Fruit fly (Drosophila melanogaster) whole organism, embryonic: Measurements from ENCODE around the gene CG31467.
A peak's percentile ranks its signal among the peaks of the same experiment; 100 is the strongest.

ENCODE experiments used
- Abd-B ChIP-seq: fragments of 200-800 bp; sonication (Bioruptor generic); optimal IDR thresholded peaks from 2 replicates; lab custom pipeline; 2018; ENCODE audit warnings: missing biosample characterization, mild to moderate bottlenecking, missing genetic modification characterization, moderate library complexity
- Atf3 ChIP-seq: fragments of 200-800 bp; sonication (Bioruptor generic); optimal IDR thresholded peaks from 3 replicates; lab custom pipeline; 2016; ENCODE audit warnings: missing biosample characterization, missing genetic modification characterization
- Awh ChIP-seq: fragments of 200-800 bp; sonication (Bioruptor generic); IDR thresholded peaks from 2 replicates; pipeline ENCODE4, ENCODE4 v1.3.6; 2022; ENCODE audit warnings: missing biosample characterization, missing genetic modification characterization
- BEAF-32 ChIP-seq: fragments of 200-800 bp; sonication (Bioruptor generic); optimal IDR thresholded peaks from 3 replicates; lab custom pipeline; 2017; ENCODE audit warnings: missing biosample characterization, missing genetic modification characterization, mild to moderate bottlenecking, moderate library complexity, missing genetic modification reagents
- CG11093 ChIP-seq: fragments of 200-800 bp; sonication (Bioruptor generic); IDR thresholded peaks from 3 replicates; pipeline ENCODE4 v1.3.6; 2022; ENCODE audit warnings: missing biosample characterization, missing genetic modification characterization
- CG11456 ChIP-seq: fragments of 200-800 bp; sonication (Bioruptor generic); IDR thresholded peaks from 3 replicates; pipeline ENCODE4 v1.3.6; 2022; ENCODE audit warnings: missing biosample characterization, missing genetic modification characterization
- CG12299 ChIP-seq: fragments of 200-800 bp; sonication (Bioruptor generic); optimal IDR thresholded peaks from 2 replicates; lab custom pipeline; 2018; ENCODE audit warnings: missing biosample characterization, mild to moderate bottlenecking, missing genetic modification characterization
- CG12391 ChIP-seq: fragments of 200-800 bp; sonication (Bioruptor generic); optimal IDR thresholded peaks from 3 replicates; lab custom pipeline; 2018; ENCODE audit warnings: missing biosample characterization, mild to moderate bottlenecking, missing genetic modification characterization, moderate library complexity
- CG12744 ChIP-seq: fragments of 200-800 bp; sonication (Bioruptor generic); optimal IDR thresholded peaks from 2 replicates; lab custom pipeline; 2016; ENCODE audit warnings: missing biosample characterization, missing genetic modification characterization
- CG13287 ChIP-seq: fragments of 200-800 bp; sonication (Bioruptor generic); IDR thresholded peaks from 2 replicates; pipeline ENCODE4 v1.3.6; 2022; ENCODE audit warnings: missing biosample characterization, missing genetic modification characterization; ENCODE audit not compliant: partially characterized antibody
- CG13624 ChIP-seq: fragments of 200-800 bp; sonication (Bioruptor generic); optimal IDR thresholded peaks from 2 replicates; lab custom pipeline; 2016; ENCODE audit warnings: missing biosample characterization, missing genetic modification characterization
- CG14050 ChIP-seq: fragments of 200-800 bp; sonication (Bioruptor generic); IDR thresholded peaks from 3 replicates; pipeline ENCODE4 v1.3.6; 2022; ENCODE audit warnings: missing biosample characterization, missing genetic modification characterization
- CG16815 ChIP-seq: fragments of 200-800 bp; sonication (Bioruptor generic); optimal IDR thresholded peaks from 3 replicates; lab custom pipeline; 2017; ENCODE audit warnings: missing biosample characterization, mild to moderate bottlenecking, missing genetic modification characterization
- CG17829 ChIP-seq: fragments of 200-800 bp; optimal IDR thresholded peaks from 2 replicates; lab custom pipeline; 2019; ENCODE audit warnings: missing biosample characterization, mild to moderate bottlenecking, missing genetic modification characterization, moderate library complexity
- CG2120 ChIP-seq: fragments of 200-800 bp; sonication (Bioruptor generic); optimal IDR thresholded peaks from 3 replicates; lab custom pipeline; 2016; ENCODE audit warnings: missing biosample characterization, missing genetic modification characterization
- CG4328 ChIP-seq: fragments of 200-800 bp; sonication (Bioruptor generic); optimal IDR thresholded peaks from 3 replicates; lab custom pipeline; 2017; ENCODE audit warnings: missing biosample characterization, missing genetic modification reagents, missing genetic modification characterization
- CG4360 ChIP-seq: fragments of 200-800 bp; sonication (Bioruptor generic); IDR thresholded peaks from 2 replicates; pipeline ENCODE4 v1.3.6; 2022; ENCODE audit warnings: missing biosample characterization, missing genetic modification characterization
- CG43689 ChIP-seq: fragments of 200-800 bp; sonication (Bioruptor generic); IDR thresholded peaks from 2 replicates; pipeline ENCODE4 v1.3.6; 2022; ENCODE audit warnings: missing biosample characterization, missing genetic modification characterization
- CG4730 ChIP-seq: fragments of 200-800 bp; sonication (Bioruptor generic); IDR thresholded peaks from 2 replicates; pipeline ENCODE4 v1.3.6; 2022; ENCODE audit warnings: missing biosample characterization, missing genetic modification characterization
- CG6254 ChIP-seq: fragments of 200-800 bp; sonication (Bioruptor generic); optimal IDR thresholded peaks from 3 replicates; lab custom pipeline; 2017; ENCODE audit warnings: mild to moderate bottlenecking, missing biosample characterization, missing genetic modification reagents, missing genetic modification characterization
- CG6854 ChIP-seq: fragments of 200-800 bp; sonication (Bioruptor generic); optimal IDR thresholded peaks from 3 replicates; lab custom pipeline; 2017; ENCODE audit warnings: missing biosample characterization, mild to moderate bottlenecking, missing genetic modification characterization
- CG8359 ChIP-seq: fragments of 200-800 bp; sonication (Bioruptor generic); optimal IDR thresholded peaks from 2 replicates; lab custom pipeline; 2017; ENCODE audit warnings: missing biosample characterization, mild to moderate bottlenecking, missing genetic modification characterization, borderline replicate concordance
- CG9797 ChIP-seq: fragments of 200-800 bp; sonication (Bioruptor generic); optimal IDR thresholded peaks from 3 replicates; lab custom pipeline; 2018; ENCODE audit warnings: missing biosample characterization, mild to moderate bottlenecking, missing genetic modification characterization
- CG9876 ChIP-seq: fragments of 200-800 bp; sonication (Bioruptor generic); optimal IDR thresholded peaks from 2 replicates; lab custom pipeline; 2016; ENCODE audit warnings: missing biosample characterization, missing genetic modification characterization
- Doc2 ChIP-seq: fragments of 200-800 bp; sonication (Bioruptor generic); IDR thresholded peaks from 2 replicates; pipeline ENCODE4 v1.3.6; 2022; ENCODE audit warnings: missing biosample characterization, missing genetic modification characterization
- Dref ChIP-seq: fragments of 200-800 bp; sonication (Bioruptor generic); IDR thresholded peaks from 2 replicates; pipeline ENCODE4 v1.3.6; 2022; ENCODE audit warnings: missing biosample characterization, missing genetic modification characterization
- Drgx ChIP-seq: fragments of 200-800 bp; sonication (Bioruptor generic); IDR thresholded peaks from 2 replicates; pipeline ENCODE4 v1.3.6; 2022; ENCODE audit warnings: missing biosample characterization, missing genetic modification characterization
- Fer2 ChIP-seq: fragments of 200-800 bp; sonication (Bioruptor generic); optimal IDR thresholded peaks from 2 replicates; lab custom pipeline; 2018; ENCODE audit warnings: missing biosample characterization, mild to moderate bottlenecking, missing genetic modification characterization, moderate library complexity
- HmgZ ChIP-seq: fragments of 200-800 bp; sonication (Bioruptor generic); optimal IDR thresholded peaks from 2 replicates; lab custom pipeline; 2018; ENCODE audit warnings: missing biosample characterization, mild to moderate bottlenecking, missing genetic modification characterization
- Hr3 ChIP-seq: fragments of 200-800 bp; sonication (Bioruptor generic); optimal IDR thresholded peaks from 3 replicates; lab custom pipeline; 2016; ENCODE audit warnings: missing biosample characterization, missing genetic modification characterization
- Lim3 ChIP-seq: fragments of 200-800 bp; sonication (Bioruptor generic); IDR thresholded peaks from 2 replicates; pipeline ENCODE4 v1.3.6; 2022; ENCODE audit warnings: missing biosample characterization, missing genetic modification characterization
- MBD-R2 ChIP-seq: fragments of 200-800 bp; sonication (Bioruptor generic); IDR thresholded peaks from 2 replicates; pipeline ENCODE4 v1.3.6; 2022; ENCODE audit warnings: missing biosample characterization, missing genetic modification characterization
- MESR4 ChIP-seq: fragments of 200-800 bp; sonication (Bioruptor generic); optimal IDR thresholded peaks from 2 replicates; lab custom pipeline; 2018; ENCODE audit warnings: missing biosample characterization, mild to moderate bottlenecking, missing genetic modification characterization, moderate library complexity
- Myb ChIP-seq: fragments of 200-800 bp; sonication (Bioruptor generic); optimal IDR thresholded peaks from 2 replicates; lab custom pipeline; 2016; ENCODE audit warnings: missing biosample characterization, missing genetic modification characterization
- Neu2 ChIP-seq: fragments of 200-800 bp; sonication (Bioruptor generic); optimal IDR thresholded peaks from 3 replicates; lab custom pipeline; 2016; ENCODE audit warnings: missing biosample characterization, missing genetic modification characterization, borderline replicate concordance
- Scr ChIP-seq: fragments of 200-800 bp; sonication (Bioruptor generic); IDR thresholded peaks from 2 replicates; pipeline ENCODE4 v1.3.6; 2022; ENCODE audit warnings: missing biosample characterization, missing genetic modification characterization; ENCODE audit not compliant: partially characterized antibody
- Taf1 ChIP-seq: fragments of 200-800 bp; sonication (Bioruptor generic); IDR thresholded peaks from 2 replicates; pipeline ENCODE4 v1.3.6; 2022; ENCODE audit warnings: missing biosample characterization, missing genetic modification characterization
- al ChIP-seq: fragments of 200-800 bp; sonication (Bioruptor generic); IDR thresholded peaks from 2 replicates; pipeline ENCODE4 v1.3.6; 2022; ENCODE audit warnings: missing biosample characterization, missing genetic modification characterization
- fd96Cb ChIP-seq: fragments of 200-800 bp; sonication (Bioruptor generic); optimal IDR thresholded peaks from 2 replicates; lab custom pipeline; 2018; ENCODE audit warnings: missing biosample characterization, mild to moderate bottlenecking, missing genetic modification characterization, moderate library complexity
- grn ChIP-seq: fragments of 200-800 bp; sonication (Bioruptor generic); optimal IDR thresholded peaks from 3 replicates; lab custom pipeline; 2017; ENCODE audit warnings: missing biosample characterization, missing genetic modification characterization
- gro ChIP-seq: fragments of 200-800 bp; sonication (Bioruptor generic); optimal IDR thresholded peaks from 2 replicates; lab custom pipeline; 2016; ENCODE audit warnings: missing biosample characterization, missing genetic modification characterization
- jigr1 ChIP-seq: fragments of 200-800 bp; sonication (Bioruptor generic); IDR thresholded peaks from 3 replicates; pipeline ENCODE4 v1.3.6; 2022; ENCODE audit warnings: missing biosample characterization, missing genetic modification characterization
- lov ChIP-seq, 2 experiments: fragments of 200-800 bp in 1 of 2; fragments of >200 bp in 1 of 2; sonication (Bioruptor generic) in 1 of 2; IDR thresholded peaks in 1 of 2; optimal IDR thresholded peaks in 1 of 2; 2 replicates in 1 of 2; 3 replicates in 1 of 2; pipeline versions ENCODE4 v1.3.6 to Lab custom; 2017 to 2022; ENCODE audit warnings: missing biosample characterization in 1 of 2, missing genetic modification characterization in 1 of 2
- luna ChIP-seq: fragments of 200-800 bp; sonication (Bioruptor generic); optimal IDR thresholded peaks from 2 replicates; lab custom pipeline; 2016; ENCODE audit warnings: missing biosample characterization, missing genetic modification characterization
- pum ChIP-seq: fragments of 200-800 bp; sonication (Bioruptor generic); optimal IDR thresholded peaks from 2 replicates; lab custom pipeline; 2016; ENCODE audit warnings: missing biosample characterization, missing genetic modification characterization
- shn ChIP-seq: fragments of 200-800 bp; sonication (Bioruptor generic); optimal IDR thresholded peaks from 3 replicates; lab custom pipeline; 2016; ENCODE audit warnings: missing biosample characterization, missing genetic modification characterization
- ssp ChIP-seq: fragments of 200-800 bp; sonication (Bioruptor generic); IDR thresholded peaks from 2 replicates; pipeline ENCODE4 v1.3.6; 2022; ENCODE audit warnings: missing biosample characterization, missing genetic modification characterization
- wek ChIP-seq: fragments of 200-800 bp; sonication (Bioruptor generic); optimal IDR thresholded peaks from 3 replicates; lab custom pipeline; 2018; ENCODE audit warnings: missing biosample characterization, mild to moderate bottlenecking, missing genetic modification characterization, moderate library complexity

CG31467 gene

DNA sequence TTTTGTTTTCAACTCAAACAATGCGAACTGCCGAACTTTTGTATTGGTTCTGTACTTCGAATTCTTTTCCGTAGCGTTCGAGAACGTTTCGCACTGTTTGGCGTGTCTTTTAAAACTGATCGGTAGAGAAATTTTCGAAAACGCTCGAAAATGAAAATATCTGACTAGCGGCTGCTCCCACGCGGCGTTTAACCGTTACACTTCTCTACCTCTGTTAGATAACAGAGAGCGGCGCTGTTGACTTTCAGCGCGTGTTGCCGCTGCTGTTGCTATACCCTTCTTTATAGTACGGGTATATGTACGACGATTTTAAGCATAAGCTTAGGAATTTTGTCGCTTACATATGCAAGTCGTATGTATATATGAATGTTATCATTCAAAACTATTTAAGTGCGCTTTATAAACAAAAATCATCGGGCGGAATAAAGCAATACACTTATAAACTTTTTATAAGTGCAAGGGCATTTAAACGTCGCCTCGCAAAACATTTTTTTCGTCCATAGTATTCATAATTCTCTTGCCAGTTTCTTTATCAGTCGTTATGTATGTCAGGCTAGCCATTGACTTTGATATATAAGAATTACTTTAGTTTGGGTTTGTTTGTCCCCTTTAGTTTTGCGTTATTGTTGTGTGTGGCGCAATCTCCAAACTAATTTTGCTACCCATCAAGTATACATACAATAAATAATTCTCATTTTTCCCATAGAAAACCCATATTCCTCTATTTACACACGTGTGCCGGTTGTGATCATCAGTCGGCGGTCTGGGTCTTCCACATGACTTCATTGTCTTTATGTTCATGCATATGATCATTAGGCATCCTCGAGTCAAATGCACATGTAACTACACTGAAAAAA lies 25.6 kb downstream of the CG31467 start, which contains the start of gene Phyhd1 (continued):
- TF ChIP-seq Neu2 (peak; percentile 61), Scr (GFP tag; lab: Robert Waterston, UW) (no peak), MESR4 (peak; percentile 48), al (GFP tag; lab: Robert Waterston, UW) (peak; percentile 87), CG16815 (peak; percentile 93), CG13624 (GFP tag; lab: Kevin White, UChicago) (peak; percentile 96), Fer2 (tag; lab: Kevin White, UChicago) (peak; percentile 79), ssp (GFP tag; lab: Robert Waterston, UW) (peak; percentile 82), CG11456 (GFP tag; lab: Robert Waterston, UW) (peak; percentile 94), CG6254 (peak; percentile 88), Atf3 (peak; percentile 91), Taf1 (GFP tag; lab: Robert Waterston, UW) (peak; percentile 73), CG8359 (GFP tag; lab: Kevin White, UChicago) (peak; percentile 83), CG14050 (GFP tag; lab: Robert Waterston, UW) (peak; percentile 92), CG6854 (GFP tag; lab: Kevin White, UChicago) (peak; percentile 85), CG2120 (GFP tag; lab: Kevin White, UChicago) (peak; percentile 98), CG4730 (GFP tag; lab: Robert Waterston, UW) (peak; percentile 86), CG4360 (peak; percentile 77), CG13287 (GFP tag; lab: Robert Waterston, UW) (no peak), lov (optimal IDR thresholded peaks at IDR 0.05; lab: Kevin White, UChicago) (no peak), lov (GFP tag; IDR thresholded peaks at IDR 0.05; lab: Robert Waterston, UW) (peak; percentile 81; the same call in 2 of the 3 replicates), gro (GFP tag; lab: Kevin White, UChicago) (peak; percentile 97), wek (GFP tag; lab: Kevin White, UChicago) (peak; percentile 81), CG11093 (peak; percentile 83), CG4328 (GFP tag; lab: Kevin White, UChicago) (peak; percentile 37), fd96Cb (tag; lab: Kevin White, UChicago) (peak; percentile 97), Doc2 (GFP tag; lab: Robert Waterston, UW) (peak; percentile 53; the same call in 1 of the 2 replicates), CG12391 (tag; lab: Kevin White, UChicago) (peak; percentile 95), Drgx (peak; percentile 86), Dref (GFP tag; lab: Robert Waterston, UW) (0 out of 2 replicates have a peak, but pooled peaks have one; percentile 6), CG43689 (GFP tag; lab: Robert Waterston, UW) (peak; percentile 89), CG12744 (GFP tag; lab: Kevin White, UChicago) (peak; percentile 93), grn (GFP tag; lab: Kevin White, UChicago) (peak; percentile 79), MBD-R2 (GFP tag; lab: Robert Waterston, UW) (peak; percentile 88), CG9876 (peak; percentile 87), pum (GFP tag; lab: Kevin White, UChicago) (peak; percentile 90), CG17829 (tag; lab: Kevin White, UChicago) (peak; percentile 91), Abd-B (peak; percentile 88), BEAF-32 (GFP tag; lab: Kevin White, UChicago) (no peak), Lim3 (GFP tag; lab: Robert Waterston, UW) (peak; percentile 82; the same call in 1 of the 2 replicates), Myb (GFP tag; lab: Kevin White, UChicago) (peak; percentile 87), luna (peak; percentile 66), Awh (GFP tag; lab: Robert Waterston, UW) (peak; percentile 89), HmgZ (peak; percentile 96), CG12299 (tag; lab: Kevin White, UChicago) (peak; percentile 93), Hr3 (peak; percentile 94), shn (GFP tag; lab: Kevin White, UChicago) (peak; percentile 93), CG9797 (GFP tag; lab: Kevin White, UChicago) (peak; percentile 21), jigr1 (peak; percentile 83; the same call in 2 of the 3 replicates)
